Worm (Caenorhabditis elegans): ENCODE results near the gene F45F2.11.

Gene F45F2.11

DNA sequence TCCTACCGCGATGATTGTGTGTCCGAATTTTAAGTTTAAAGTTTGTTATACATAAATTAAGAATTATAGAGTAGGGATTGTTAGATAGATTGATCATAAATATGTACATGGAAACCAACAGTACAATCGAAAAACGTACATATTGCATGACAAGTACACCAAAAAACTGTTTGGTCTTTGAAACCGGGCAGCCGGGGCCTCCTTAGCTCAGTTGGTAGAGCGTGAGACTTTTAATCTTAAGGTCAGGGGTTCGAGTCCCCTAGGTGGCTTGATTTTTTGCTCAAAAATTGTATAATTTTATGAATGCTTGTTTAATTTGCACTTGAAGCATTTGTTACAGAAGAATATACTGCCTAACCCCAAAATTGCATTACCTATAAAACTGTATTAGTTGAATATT is 25.6 kb downstream of the F45F2.11 start:
- no peak for TF ChIP-seq mep-1 (tag; optimal IDR thresholded peaks at IDR 0.05)
- TF ChIP-seq zip-8 (tag; optimal IDR thresholded peaks at IDR 0.05): no peak
- TF ChIP-seq lsy-2 (tag; optimal IDR thresholded peaks at IDR 0.05): no peak
- no peak for TF ChIP-seq hlh-1 (tag; optimal IDR thresholded peaks at IDR 0.05)

DNA sequence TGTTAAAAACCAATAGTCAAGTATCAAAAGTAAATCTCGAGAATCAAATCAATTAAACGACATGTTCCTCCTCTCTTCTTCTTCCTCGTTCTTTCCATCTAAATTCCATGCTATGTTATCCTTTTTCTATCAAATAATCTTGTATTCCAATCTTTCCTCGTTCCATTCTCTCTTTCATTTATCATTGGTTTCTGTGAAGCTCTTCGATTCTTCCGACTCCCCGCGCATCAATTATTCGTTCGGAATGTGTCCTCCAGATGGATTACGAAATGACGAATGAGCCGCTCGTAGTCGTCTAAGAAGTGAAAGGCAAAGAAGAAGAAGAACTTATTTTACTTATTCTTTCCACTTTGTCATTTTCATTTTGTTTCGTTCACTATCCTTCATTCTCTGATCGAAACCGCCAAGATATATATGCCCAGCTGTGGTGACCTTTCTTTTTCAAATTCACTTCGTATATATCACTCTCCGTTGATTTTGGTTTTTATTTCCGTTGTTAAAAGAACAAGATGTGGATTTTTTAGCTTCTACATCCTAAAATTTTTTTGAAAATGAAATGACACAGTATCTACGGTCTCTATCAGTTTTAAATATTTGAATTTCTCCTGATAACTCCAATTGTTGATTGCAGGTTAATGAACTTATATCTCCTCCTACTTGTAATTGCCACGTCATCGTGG is 26.3 kb downstream of the F45F2.11 start, which contains the start of gene pxn-1:
Gene pxn-1, plus strand, starts transcription at position 630 of the 680 bp plus-strand sequence.
- TF ChIP-seq M03D4.4 (tag; optimal IDR thresholded peaks at IDR 0.05) (no peak), zip-8 (tag; optimal IDR thresholded peaks at IDR 0.05) (no peak), cnd-1 (tag; optimal IDR thresholded peaks at IDR 0.05) (no peak), lsy-2 (tag; optimal IDR thresholded peaks at IDR 0.05) (no peak), nhr-12 (tag; optimal IDR thresholded peaks at IDR 0.05) (no peak), unc-39 (tag; optimal IDR thresholded peaks at IDR 0.05) (no peak), nhr-28 (tag; optimal IDR thresholded peaks at IDR 0.05) (no peak), mls-2 (tag; optimal IDR thresholded peaks at IDR 0.05) (no peak), nhr-2 (tag; optimal IDR thresholded peaks at IDR 0.05) (no peak), lin-32 (GFP tag; optimal IDR thresholded peaks at IDR 0.05) (no peak), drap-1 (GFP tag; optimal IDR thresholded peaks at IDR 0.05) (no peak), tbx-8 (GFP tag; optimal IDR thresholded peaks at IDR 0.05) (no peak), mab-5 (tag; optimal IDR thresholded peaks at IDR 0.05) (no peak), ztf-11 (tag; optimal IDR thresholded peaks at IDR 0.05) (no peak), nhr-237 (tag; optimal IDR thresholded peaks at IDR 0.05) (no peak), unc-62 (GFP tag; optimal IDR thresholded peaks at IDR 0.05) (no peak)

DNA sequence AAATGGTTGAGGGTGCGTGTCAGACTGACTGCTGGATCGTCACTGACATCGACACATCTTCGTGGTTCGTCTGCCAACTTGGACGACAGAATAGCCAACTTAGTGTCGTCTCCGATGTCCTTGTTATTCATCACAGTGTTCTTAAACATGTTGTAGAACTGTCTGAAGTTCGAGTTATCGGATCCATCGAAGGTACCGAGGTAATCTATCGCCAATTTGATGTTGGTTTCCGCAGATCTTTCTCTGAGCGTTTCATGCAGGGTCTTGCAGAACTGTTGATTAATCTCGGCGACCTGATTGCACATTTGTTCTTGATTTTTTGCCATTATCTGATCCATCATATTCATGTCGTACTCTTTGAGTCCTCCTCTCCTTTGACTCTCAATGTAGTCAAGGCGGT is 39.4 kb downstream of the F45F2.11 start:
- no peak for TF ChIP-seq ces-1 (GFP tag; optimal IDR thresholded peaks at IDR 0.05)
- no peak for TF ChIP-seq unc-39 (tag; optimal IDR thresholded peaks at IDR 0.05)
- no peak for TF ChIP-seq lsy-2 (tag; optimal IDR thresholded peaks at IDR 0.05)

DNA sequence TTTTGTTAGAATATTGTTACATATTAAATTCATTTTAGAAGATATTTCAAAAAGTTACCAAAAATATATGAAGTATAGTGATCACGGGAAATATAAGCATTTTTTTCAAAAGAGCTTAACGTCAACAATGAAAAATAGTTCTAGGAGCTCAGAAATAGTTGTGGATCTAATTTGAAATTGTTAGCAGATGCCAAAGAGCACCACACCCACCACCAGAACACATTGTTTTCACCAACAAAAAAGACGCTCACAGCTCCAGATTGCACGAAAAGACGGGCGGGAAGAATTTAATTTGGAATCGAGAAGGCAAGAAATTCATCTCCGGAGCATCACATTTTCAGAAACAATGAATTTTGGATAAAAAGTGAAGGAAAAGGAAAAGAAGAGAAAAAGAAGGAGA is 49.8 kb downstream of the F45F2.11 start, which contains the start of gene gplb-1:
Gene gplb-1, minus strand, starts transcription at position 337 of the 400 bp plus-strand sequence.
- TF ChIP-seq lin-32 (GFP tag; optimal IDR thresholded peaks at IDR 0.05): no peak

All from whole organism, mixed stage, embryonic.